Worm (Caenorhabditis elegans): Measurements from ENCODE around the gene str-151.

The str-151 gene

DNA sequence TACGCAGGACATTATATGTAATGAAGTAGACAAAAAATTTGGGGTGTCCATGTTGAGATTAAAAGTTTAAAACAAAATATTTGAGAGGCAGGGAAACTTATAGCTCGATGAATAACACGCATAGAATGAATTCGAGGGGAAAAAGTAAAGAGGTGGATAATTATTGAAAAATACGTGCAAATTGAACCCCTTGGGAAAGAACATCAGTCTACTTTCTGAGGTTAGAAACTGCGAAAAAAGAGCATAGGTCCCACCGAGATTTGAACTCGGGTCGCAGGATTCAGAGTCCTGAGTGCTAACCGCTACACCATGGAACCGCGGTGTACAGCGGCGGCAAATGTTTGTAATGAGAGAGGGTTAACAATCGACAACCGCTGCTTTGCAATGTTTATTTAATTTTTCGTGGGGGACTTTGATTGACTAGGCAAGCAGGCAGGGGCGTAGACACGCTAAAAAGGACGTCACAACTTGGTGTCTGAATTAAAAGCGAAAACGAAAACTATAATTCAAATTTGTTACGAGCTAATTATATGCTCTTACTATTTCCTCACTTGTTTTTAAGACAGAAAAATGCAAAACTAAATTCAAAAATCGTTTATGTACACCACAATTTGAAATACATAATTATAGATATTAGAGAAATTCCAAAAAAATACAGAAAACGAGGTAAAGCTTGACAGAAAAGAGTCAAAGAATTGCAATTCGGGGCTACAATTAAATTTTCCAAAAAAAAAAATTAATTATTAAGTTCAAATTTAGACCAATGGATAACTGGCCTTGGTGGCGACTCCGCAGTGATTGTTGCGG is 16.2 kb downstream of the str-151 start, which contains the start of gene srh-269 (continued):
- TF ChIP-seq nhr-48 (tag; optimal IDR thresholded peaks at IDR 0.05) (peak; percentile 55), nhr-25 (tag; optimal IDR thresholded peaks at IDR 0.05; ENCODE audit: borderline replicate concordance, insufficient read depth) (no peak), set-16 (GFP tag; IDR thresholded peaks at IDR 0.05) (peak; percentile 37; the same call in 1 of the 2 replicates), pha-4 (GFP tag; IDR thresholded peaks at IDR 0.05) (peak; percentile 89), pha-4 (tag; optimal IDR thresholded peaks at IDR 0.05) (no peak), Y75B8A.6 (GFP tag; IDR thresholded peaks at IDR 0.05) (peak; percentile 93), lin-1 (GFP tag; IDR thresholded peaks at IDR 0.05) (peak; percentile 83; the same call in 1 of the 2 replicates), nhr-237 (tag; optimal IDR thresholded peaks at IDR 0.05) (no peak), Y5F2A.4 (GFP tag; optimal IDR thresholded peaks at IDR 0.05) (peak; percentile 66), lsy-2 (tag; optimal IDR thresholded peaks at IDR 0.05) (no peak), snpc-1.2 (GFP tag; IDR thresholded peaks at IDR 0.05) (peak; percentile 88), R02D3.7 (tag; optimal IDR thresholded peaks at IDR 0.05) (no peak), daf-19 (GFP tag; conservative IDR thresholded peaks at IDR 0.05) (peak; percentile 86; the same call in 1 of the 2 replicates), aha-1 (tag) (peak; percentile 93), egl-43 (GFP tag; IDR thresholded peaks at IDR 0.05) (peak; percentile 96), F49E8.2 (tag; optimal IDR thresholded peaks at IDR 0.05; ENCODE audit: borderline replicate concordance) (peak; percentile 41), spr-3 (GFP tag; optimal IDR thresholded peaks at IDR 0.05) (peak; percentile 69), zag-1 (tag; optimal IDR thresholded peaks at IDR 0.05) (no peak), vab-7 (GFP tag; IDR thresholded peaks at IDR 0.05) (peak; percentile 96), hif-1 (tag; optimal IDR thresholded peaks at IDR 0.05) (peak in 1 of 2 experiments; percentile 71), rbr-2 (tag; optimal IDR thresholded peaks at IDR 0.05) (peak; percentile 51), mdt-29 (GFP tag; IDR thresholded peaks at IDR 0.05) (peak; percentile 90), D1046.2 (GFP tag; IDR thresholded peaks at IDR 0.05) (peak; percentile 87), dmd-6 (GFP tag; IDR thresholded peaks at IDR 0.05) (peak; percentile 69), Y105C5A.15 (GFP tag; IDR thresholded peaks at IDR 0.05) (0 out of 2 replicates have a peak, but pooled peaks have one; percentile 75), F37D6.2 (tag; optimal IDR thresholded peaks at IDR 0.05) (no peak), zip-11 (GFP tag; IDR thresholded peaks at IDR 0.05) (no peak; the same call in 1 of the 2 replicates), nhr-76 (tag; optimal IDR thresholded peaks at IDR 0.05) (no peak), egl-27 (tag; optimal IDR thresholded peaks at IDR 0.05) (no peak), nhr-102 (tag; optimal IDR thresholded peaks at IDR 0.05) (peak; percentile 77), mxl-2 (GFP tag; conservative IDR thresholded peaks at IDR 0.05) (no peak), nhr-11 (tag; optimal IDR thresholded peaks at IDR 0.05) (peak; percentile 69), fkh-10 (GFP tag; optimal IDR thresholded peaks at IDR 0.05) (no peak), unc-130 (GFP tag; optimal IDR thresholded peaks at IDR 0.05) (peak; percentile 61), snpc-4 (tag; optimal IDR thresholded peaks at IDR 0.05) (no peak), nhr-6 (tag; optimal IDR thresholded peaks at IDR 0.05) (no peak), hmg-1.1 (GFP tag; IDR thresholded peaks at IDR 0.05) (peak; percentile 81), nhr-28 (tag; optimal IDR thresholded peaks at IDR 0.05) (peak; percentile 38), sdz-12 (GFP tag; optimal IDR thresholded peaks at IDR 0.05) (peak; percentile 86), php-3 (GFP tag; IDR thresholded peaks at IDR 0.05) (peak; percentile 80), T20F7.1 (GFP tag; optimal IDR thresholded peaks at IDR 0.05) (peak; percentile 50)

Data from whole organism, L4 larva.